Fruit fly (Drosophila melanogaster) whole organism, wandering third instar larva: ENCODE data around the gene CG31249.

Experiments
- Abd-B ChIP-seq: fragments of >200 bp; optimal IDR thresholded peaks from 2 replicates; lab custom pipeline; 2017; ENCODE audit warnings: missing biosample characterization, missing genetic modification characterization
- CG32264 ChIP-seq: fragments of 200-800 bp; sonication (Bioruptor generic); optimal IDR thresholded peaks from 2 replicates; lab custom pipeline; 2016; ENCODE audit warnings: missing biosample characterization, missing genetic modification characterization
- CG9705 ChIP-seq: fragments of 200-800 bp; sonication (Bioruptor generic); optimal IDR thresholded peaks from 2 replicates; lab custom pipeline; 2018; ENCODE audit warnings: missing biosample characterization, mild to moderate bottlenecking, missing genetic modification characterization
- CrebA ChIP-seq: fragments of 200-800 bp; sonication (Bioruptor generic); optimal IDR thresholded peaks from 2 replicates; lab custom pipeline; 2016; ENCODE audit warnings: missing biosample characterization, mild to moderate bottlenecking, missing genetic modification characterization, borderline replicate concordance
- Dfd ChIP-seq: fragments of >200 bp; optimal IDR thresholded peaks from 2 replicates; lab custom pipeline; 2017; ENCODE audit warnings: missing biosample characterization, missing genetic modification characterization
- Dif ChIP-seq: fragments of 200-275, 200-300 bp; sonication (Bioruptor generic); optimal IDR thresholded peaks from 2 replicates; lab custom pipeline; 2018; ENCODE audit warnings: missing biosample characterization, missing genetic modification characterization; ENCODE audit not compliant: partially characterized antibody
- GATAd ChIP-seq: sonication (Bioruptor generic); optimal IDR thresholded peaks from 2 replicates; lab custom pipeline; 2016; ENCODE audit warnings: missing biosample characterization, missing genetic modification characterization
- HLH106 ChIP-seq: fragments of 200-800 bp; optimal IDR thresholded peaks from 3 replicates; lab custom pipeline; 2019; ENCODE audit warnings: missing biosample characterization, mild to moderate bottlenecking, missing genetic modification characterization, moderate library complexity
- Hnf4 ChIP-seq: fragments of 200-800 bp; sonication (Bioruptor generic); optimal IDR thresholded peaks from 2 replicates; lab custom pipeline; 2016; ENCODE audit warnings: missing biosample characterization, mild to moderate bottlenecking, missing genetic modification characterization
- Hr78 ChIP-seq: fragments of >200 bp; optimal IDR thresholded peaks from 2 replicates; lab custom pipeline; 2017; ENCODE audit warnings: missing biosample characterization, missing genetic modification characterization
- Hr83 ChIP-seq: fragments of 200-300 bp; sonication (Bioruptor generic); optimal IDR thresholded peaks from 2 replicates; lab custom pipeline; 2016; ENCODE audit warnings: missing biosample characterization, mild to moderate bottlenecking, missing genetic modification characterization, moderate library complexity; ENCODE audit not compliant: poor library complexity, severe bottlenecking
- Jra ChIP-seq: sonication (Bioruptor generic); optimal IDR thresholded peaks from 2 replicates; lab custom pipeline; 2016; ENCODE audit warnings: missing biosample characterization, missing genetic modification characterization
- Mio ChIP-seq: sonication (Bioruptor generic); optimal IDR thresholded peaks from 2 replicates; lab custom pipeline; 2016; ENCODE audit warnings: missing biosample characterization, missing genetic modification characterization
- Myc ChIP-seq: fragments of >200 bp; optimal IDR thresholded peaks from 2 replicates; lab custom pipeline; 2017
- N ChIP-seq: fragments of >200 bp; optimal IDR thresholded peaks from 2 replicates; lab custom pipeline; 2018; ENCODE audit warnings: missing biosample characterization, missing external identifiers, missing genetic modification characterization
- OdsH ChIP-seq: fragments of 200-800 bp; sonication (Bioruptor generic); optimal IDR thresholded peaks from 2 replicates; lab custom pipeline; 2016; ENCODE audit warnings: missing biosample characterization, mild to moderate bottlenecking, missing genetic modification characterization
- Rel ChIP-seq, 2 experiments: fragments of 200-800 bp; sonication (Bioruptor generic) in 1 of 2; optimal IDR thresholded peaks; 2 replicates in 1 of 2; 3 replicates in 1 of 2; lab custom pipeline; 2016 to 2019; ENCODE audit warnings: mild to moderate bottlenecking in 2 of 2, missing biosample characterization in 2 of 2, missing genetic modification characterization in 2 of 2, moderate library complexity in 1 of 2
- Sp1 ChIP-seq: fragments of 200-800 bp; sonication (Bioruptor generic); optimal IDR thresholded peaks from 3 replicates; lab custom pipeline; 2019; ENCODE audit warnings: missing biosample characterization, mild to moderate bottlenecking, missing genetic modification characterization, moderate library complexity
- Vsx2 ChIP-seq: fragments of 200-300, 225-300 bp; sonication (Bioruptor generic); optimal IDR thresholded peaks from 2 replicates; lab custom pipeline; 2018; ENCODE audit warnings: missing biosample characterization, missing genetic modification characterization; ENCODE audit not compliant: partially characterized antibody
- br ChIP-seq: fragments of 200-800 bp; sonication (Bioruptor generic); optimal IDR thresholded peaks from 2 replicates; lab custom pipeline; 2016; ENCODE audit warnings: missing biosample characterization, missing genetic modification characterization
- brk ChIP-seq: fragments of 200-800 bp; sonication (Bioruptor generic); optimal IDR thresholded peaks from 2 replicates; lab custom pipeline; 2016; ENCODE audit warnings: missing biosample characterization, mild to moderate bottlenecking, missing genetic modification characterization
- dl ChIP-seq, 2 experiments: fragments of 175-275, 200-275 bp in 1 of 2; fragments of 200-275 bp in 1 of 2; sonication (Bioruptor generic); optimal IDR thresholded peaks; lab custom pipeline; 2018; ENCODE audit warnings: mild to moderate bottlenecking in 2 of 2, missing biosample characterization in 2 of 2, missing genetic modification characterization in 2 of 2, moderate library complexity in 2 of 2; ENCODE audit not compliant: partially characterized antibody in 2 of 2, insufficient read depth in 1 of 2
- dmrt93B ChIP-seq: fragments of 200-800 bp; sonication (Bioruptor generic); optimal IDR thresholded peaks from 2 replicates; lab custom pipeline; 2018; ENCODE audit warnings: missing biosample characterization, mild to moderate bottlenecking, missing genetic modification characterization
- dsf ChIP-seq: sonication (Bioruptor generic); optimal IDR thresholded peaks from 2 replicates; lab custom pipeline; 2016; ENCODE audit warnings: missing biosample characterization, missing genetic modification characterization, borderline replicate concordance
- ey ChIP-seq: fragments of 200-800 bp; sonication (Bioruptor generic); optimal IDR thresholded peaks from 2 replicates; lab custom pipeline; 2016; ENCODE audit warnings: missing biosample characterization, missing genetic modification characterization
- foxo ChIP-seq, 2 experiments: fragments of 200-800 bp; sonication (Bioruptor generic); optimal IDR thresholded peaks; 2 replicates in 1 of 2; 3 replicates in 1 of 2; lab custom pipeline; 2016 to 2017; ENCODE audit warnings: missing biosample characterization in 2 of 2, missing genetic modification characterization in 2 of 2
- fru ChIP-seq: fragments of 200-800 bp; sonication (Bioruptor generic); optimal IDR thresholded peaks from 3 replicates; lab custom pipeline; 2016; ENCODE audit warnings: missing biosample characterization, mild to moderate bottlenecking, missing genetic modification characterization
- h ChIP-seq: fragments of 200-800 bp; sonication (Bioruptor generic); optimal IDR thresholded peaks from 3 replicates; lab custom pipeline; 2016; ENCODE audit warnings: missing biosample characterization, mild to moderate bottlenecking, missing genetic modification characterization
- jim ChIP-seq: fragments of 175-275, 200-325 bp; sonication (Bioruptor generic); optimal IDR thresholded peaks from 2 replicates; lab custom pipeline; 2016; ENCODE audit warnings: missing biosample characterization, mild to moderate bottlenecking, missing genetic modification characterization
- lola ChIP-seq: fragments of >200 bp; optimal IDR thresholded peaks from 2 replicates; lab custom pipeline; 2017; ENCODE audit warnings: missing biosample characterization, missing genetic modification characterization
- pan ChIP-seq: fragments of >200 bp; optimal IDR thresholded peaks from 2 replicates; lab custom pipeline; 2017
- psq ChIP-seq: fragments of 200-800 bp; sonication (Bioruptor generic); optimal IDR thresholded peaks from 3 replicates; lab custom pipeline; 2017; ENCODE audit warnings: missing biosample characterization, mild to moderate bottlenecking, missing genetic modification characterization, moderate library complexity
- rgr ChIP-seq: fragments of 200-800 bp; sonication (Bioruptor generic); optimal IDR thresholded peaks from 3 replicates; lab custom pipeline; 2016; ENCODE audit warnings: missing biosample characterization, mild to moderate bottlenecking, missing genetic modification characterization
- sage ChIP-seq: fragments of 200-800 bp; sonication (Bioruptor generic); optimal IDR thresholded peaks from 2 replicates; lab custom pipeline; 2016; ENCODE audit warnings: missing biosample characterization, mild to moderate bottlenecking, missing genetic modification characterization
- sv ChIP-seq: fragments of 200-800 bp; sonication (Bioruptor generic); optimal IDR thresholded peaks from 3 replicates; lab custom pipeline; 2016; ENCODE audit warnings: missing biosample characterization, missing genetic modification characterization
- tai ChIP-seq: sonication (Bioruptor generic); optimal IDR thresholded peaks from 2 replicates; lab custom pipeline; 2016; ENCODE audit warnings: missing biosample characterization, missing genetic modification characterization
- usp ChIP-seq: fragments of >200 bp; optimal IDR thresholded peaks from 2 replicates; lab custom pipeline; 2017; ENCODE audit warnings: missing biosample characterization, missing genetic modification characterization
- woc ChIP-seq: sonication (Bioruptor generic); optimal IDR thresholded peaks from 2 replicates; lab custom pipeline; 2016; ENCODE audit warnings: missing biosample characterization, mild to moderate bottlenecking, missing genetic modification characterization

CG31249 gene

DNA sequence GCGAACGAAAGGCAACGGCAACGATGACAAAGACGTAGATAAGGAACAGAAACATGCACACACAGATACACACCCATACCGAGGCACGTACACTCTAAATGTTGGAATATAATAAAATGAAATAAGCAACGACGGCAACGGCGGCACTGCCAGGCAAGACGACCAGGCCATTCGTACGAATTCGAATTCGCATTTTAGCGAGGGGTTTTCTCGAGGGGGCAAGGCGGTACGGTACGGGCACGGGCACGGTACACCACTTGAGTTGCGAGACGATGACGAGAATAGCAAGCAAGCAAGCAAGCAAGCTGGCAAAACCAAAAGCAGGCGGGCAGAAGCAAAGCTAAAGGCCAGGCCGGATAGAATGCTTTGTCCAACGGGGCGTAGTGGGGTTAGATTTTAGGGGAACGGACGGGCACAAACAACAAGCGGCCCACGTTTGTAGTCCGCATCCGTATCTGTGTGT is 14.3 kb upstream of the CG31249 start:
- TF ChIP-seq Jra (peak; percentile 63), GATAd (GFP tag; lab: Kevin White, UChicago) (no peak), brk (no peak), br (GFP tag; lab: Kevin White, UChicago) (peak; percentile 28), Dfd (GFP tag; lab: Kevin White, UChicago) (no peak), usp (no peak), rgr (peak; percentile 53), tai (no peak), CrebA (GFP tag; lab: Kevin White, UChicago) (peak; percentile 91), Hr78 (GFP tag; lab: Kevin White, UChicago) (no peak), h (peak; percentile 59), sage (no peak), HLH106 (peak; percentile 24), Dif (GFP tag; lab: Kevin White, UChicago) (peak; percentile 80), N (GFP tag; lab: Kevin White, UChicago) (peak; percentile 15), psq (GFP tag; lab: Kevin White, UChicago) (peak; percentile 79), pan (no peak), woc (GFP tag; lab: Kevin White, UChicago) (no peak), fru (peak; percentile 30), OdsH (no peak), ey (GFP tag; lab: Kevin White, UChicago) (no peak), dl (GFP tag; optimal IDR thresholded peaks at IDR 0.05; lab: Kevin White, UChicago; ENCODE audit: insufficient read depth in 1 of 2, partially characterized antibody in 2 of 2) (peak in 1 of 2 experiments; percentile 15), Hnf4 (peak; percentile 63), foxo (GFP tag; optimal IDR thresholded peaks at IDR 0.05; lab: Kevin White, UChicago) (peak in 1 of 2 experiments; percentile 8), CG9705 (no peak), sv (GFP tag; lab: Kevin White, UChicago) (no peak), Rel (GFP tag; optimal IDR thresholded peaks at IDR 0.05; lab: Kevin White, UChicago) (peak; percentile 72), Rel (tag; optimal IDR thresholded peaks at IDR 0.05; lab: Kevin White, UChicago) (peak; percentile 86), Hr83 (GFP tag; lab: Kevin White, UChicago) (peak; percentile 93), Myc (lab: Kevin White, UChicago) (no peak), dmrt93B (GFP tag; lab: Kevin White, UChicago) (no peak), Vsx2 (GFP tag; lab: Kevin White, UChicago) (no peak), Mio (GFP tag; lab: Kevin White, UChicago) (no peak), jim (GFP tag; lab: Kevin White, UChicago) (no peak), CG32264 (GFP tag; lab: Kevin White, UChicago) (peak; percentile 34), Abd-B (GFP tag; lab: Kevin White, UChicago) (no peak), Sp1 (GFP tag; lab: Kevin White, UChicago) (peak; percentile 21), lola (GFP tag; lab: Kevin White, UChicago) (no peak), dsf (GFP tag; lab: Kevin White, UChicago) (no peak)

DNA sequence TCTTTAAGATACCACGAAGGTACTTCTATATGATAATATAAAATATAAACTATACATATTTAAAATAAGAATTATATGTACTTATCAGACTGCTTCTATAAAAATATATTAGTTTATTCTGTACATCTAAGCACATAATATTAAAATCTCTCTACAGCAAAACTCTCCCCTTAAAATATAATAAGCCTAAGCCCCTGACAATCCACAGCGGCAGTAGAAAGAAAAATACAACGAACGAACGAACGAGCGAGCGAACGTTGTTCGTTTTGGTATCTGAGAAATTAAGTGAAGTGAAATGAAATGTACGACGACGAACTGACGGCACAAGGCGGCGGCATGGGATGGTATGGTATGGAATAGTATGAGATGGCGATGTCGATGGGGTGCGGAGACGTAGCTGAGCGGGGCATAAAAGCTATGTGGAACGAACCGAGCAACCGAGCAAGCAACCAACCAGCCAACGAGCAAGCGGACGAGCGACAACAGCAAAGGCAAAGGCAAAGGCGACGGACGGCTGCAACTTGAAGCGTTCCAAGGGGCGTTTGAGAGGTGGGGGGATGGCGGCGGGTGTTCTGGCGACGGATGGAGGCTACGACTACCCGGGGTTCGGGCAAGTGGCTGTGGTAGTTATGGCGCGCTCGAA is 13.7 kb upstream of the CG31249 start:
- TF ChIP-seq ey (GFP tag; lab: Kevin White, UChicago): peak; percentile 93
- peak in 1 of 2 experiments; percentile 99 for TF ChIP-seq foxo (GFP tag; optimal IDR thresholded peaks at IDR 0.05; lab: Kevin White, UChicago)
- peak; percentile 40 for TF ChIP-seq Hr83 (GFP tag; lab: Kevin White, UChicago)
- peak; percentile 99 for TF ChIP-seq Sp1 (GFP tag; lab: Kevin White, UChicago)
- no peak for TF ChIP-seq usp
- TF ChIP-seq sv (GFP tag; lab: Kevin White, UChicago): peak; percentile 89
- peak; percentile 67 for TF ChIP-seq CG32264 (GFP tag; lab: Kevin White, UChicago)
- TF ChIP-seq CG9705: peak; percentile 97
- TF ChIP-seq psq (GFP tag; lab: Kevin White, UChicago): peak; percentile 98
- peak; percentile 97 for TF ChIP-seq brk
- TF ChIP-seq sage: peak; percentile 91
- no peak for TF ChIP-seq tai
- TF ChIP-seq OdsH: peak; percentile 99
- peak; percentile 99 for TF ChIP-seq HLH106
- peak; percentile 88 for TF ChIP-seq br (GFP tag; lab: Kevin White, UChicago)
- TF ChIP-seq dsf (GFP tag; lab: Kevin White, UChicago): no peak
- no peak for TF ChIP-seq N (GFP tag; lab: Kevin White, UChicago)
- TF ChIP-seq dl (GFP tag; optimal IDR thresholded peaks at IDR 0.05; lab: Kevin White, UChicago; ENCODE audit: insufficient read depth in 1 of 2, partially characterized antibody in 2 of 2): peak; percentile 14 to 67
- TF ChIP-seq fru: peak; percentile 96
- TF ChIP-seq Dfd (GFP tag; lab: Kevin White, UChicago): peak; percentile 66
- peak; percentile 79 for TF ChIP-seq Rel (GFP tag; optimal IDR thresholded peaks at IDR 0.05; lab: Kevin White, UChicago)
- TF ChIP-seq Rel (tag; optimal IDR thresholded peaks at IDR 0.05; lab: Kevin White, UChicago): peak; percentile 98
- peak; percentile 75 for TF ChIP-seq Jra
- peak; percentile 82 for TF ChIP-seq woc (GFP tag; lab: Kevin White, UChicago)
- peak; percentile 47 for TF ChIP-seq Dif (GFP tag; lab: Kevin White, UChicago)
- peak; percentile 97 for TF ChIP-seq dmrt93B (GFP tag; lab: Kevin White, UChicago)
- no peak for TF ChIP-seq CrebA (GFP tag; lab: Kevin White, UChicago)
- peak; percentile 98 for TF ChIP-seq rgr
- no peak for TF ChIP-seq jim (GFP tag; lab: Kevin White, UChicago)
- peak; percentile 91 for TF ChIP-seq h
